Fruit fly (Drosophila melanogaster) whole organism, embryonic: Measurements from ENCODE around the gene CG10011.

Experiments
- Adf1 ChIP-seq: fragments of 200-800 bp; sonication (Bioruptor generic); IDR thresholded peaks from 2 replicates; pipeline ENCODE4 v1.3.6; 2022; ENCODE audit warnings: missing biosample characterization, missing genetic modification characterization
- BtbVII ChIP-seq: fragments of 200-800 bp; sonication (Bioruptor generic); optimal IDR thresholded peaks from 3 replicates; lab custom pipeline; 2017; ENCODE audit warnings: missing biosample characterization, mild to moderate bottlenecking, missing genetic modification characterization
- CG10267 ChIP-seq: fragments of 200-800 bp; sonication (Bioruptor generic); optimal IDR thresholded peaks from 2 replicates; lab custom pipeline; 2018; ENCODE audit warnings: missing biosample characterization, mild to moderate bottlenecking, missing genetic modification characterization, moderate library complexity
- CG10431 ChIP-seq: fragments of 200-800 bp; sonication (Bioruptor generic); optimal IDR thresholded peaks from 3 replicates; lab custom pipeline; 2018; ENCODE audit warnings: missing biosample characterization, mild to moderate bottlenecking, missing genetic modification characterization
- CG11504 ChIP-seq: fragments of 200-800 bp; sonication (Bioruptor generic); optimal IDR thresholded peaks from 3 replicates; lab custom pipeline; 2019; ENCODE audit warnings: missing biosample characterization, mild to moderate bottlenecking, missing genetic modification characterization, moderate library complexity
- CG11560 ChIP-seq: fragments of 200-800 bp; sonication (Bioruptor generic); IDR thresholded peaks from 3 replicates; pipeline ENCODE4 v1.3.6; 2022; ENCODE audit warnings: missing biosample characterization, missing genetic modification characterization
- CG12104 ChIP-seq: fragments of 200-800 bp; sonication (Bioruptor generic); optimal IDR thresholded peaks from 3 replicates; lab custom pipeline; 2016; ENCODE audit warnings: missing biosample characterization, missing genetic modification characterization
- CG13424 ChIP-seq: fragments of 200-800 bp; sonication (Bioruptor generic); optimal IDR thresholded peaks from 2 replicates; lab custom pipeline; 2019; ENCODE audit warnings: missing biosample characterization, mild to moderate bottlenecking, missing genetic modification characterization, moderate library complexity
- CG18011 ChIP-seq: fragments of 200-800 bp; sonication (Bioruptor generic); optimal IDR thresholded peaks from 2 replicates; lab custom pipeline; 2017; ENCODE audit warnings: missing biosample characterization, missing genetic modification characterization, mild to moderate bottlenecking, moderate library complexity, missing genotype
- CG18262 ChIP-seq: fragments of 200-800 bp; optimal IDR thresholded peaks from 3 replicates; lab custom pipeline; 2019; ENCODE audit warnings: missing biosample characterization, mild to moderate bottlenecking, missing genetic modification characterization, moderate library complexity
- CG30431 ChIP-seq: fragments of 200-800 bp; sonication (Bioruptor generic); optimal IDR thresholded peaks from 2 replicates; lab custom pipeline; 2017; ENCODE audit warnings: missing biosample characterization, missing genetic modification characterization
- CG33557 ChIP-seq: fragments of 200-800 bp; sonication (Bioruptor generic); optimal IDR thresholded peaks from 2 replicates; lab custom pipeline; 2019; ENCODE audit warnings: missing biosample characterization, mild to moderate bottlenecking, missing genetic modification characterization, moderate library complexity
- CG4360 ChIP-seq: fragments of 200-800 bp; sonication (Bioruptor generic); IDR thresholded peaks from 2 replicates; pipeline ENCODE4 v1.3.6; 2022; ENCODE audit warnings: missing biosample characterization, missing genetic modification characterization
- CG6272 ChIP-seq: fragments of 200-800 bp; sonication (Bioruptor generic); IDR thresholded peaks from 2 replicates; pipeline ENCODE4 v1.3.6; 2022; ENCODE audit warnings: missing biosample characterization, missing genetic modification characterization
- CG8765 ChIP-seq: fragments of 200-800 bp; sonication (Bioruptor generic); IDR thresholded peaks from 2 replicates; pipeline ENCODE4 v1.3.6; 2022; ENCODE audit warnings: missing biosample characterization, missing genetic modification characterization
- CG8924 ChIP-seq: fragments of 200-800 bp; optimal IDR thresholded peaks from 3 replicates; lab custom pipeline; 2019; ENCODE audit warnings: missing biosample characterization, mild to moderate bottlenecking, missing genetic modification characterization, moderate library complexity
- D ChIP-seq, 2 experiments: fragments of 200-800 bp in 1 of 2; fragments of >200 bp in 1 of 2; sonication (Bioruptor generic) in 1 of 2; optimal IDR thresholded peaks; 2 replicates in 1 of 2; 3 replicates in 1 of 2; lab custom pipeline; 2017; ENCODE audit warnings: mild to moderate bottlenecking in 1 of 2, missing biosample characterization in 1 of 2, missing genetic modification characterization in 1 of 2, missing genetic modification reagents in 1 of 2
- Dip3 ChIP-seq: fragments of 200-800 bp; sonication (Bioruptor generic); optimal IDR thresholded peaks from 3 replicates; lab custom pipeline; 2016; ENCODE audit warnings: missing biosample characterization, missing genetic modification characterization
- Doc3 ChIP-seq: fragments of 200-800 bp; sonication (Bioruptor generic); IDR thresholded peaks from 3 replicates; pipeline ENCODE4 v1.3.6; 2022; ENCODE audit warnings: missing biosample characterization, missing genetic modification characterization; ENCODE audit not compliant: partially characterized antibody
- HHEX ChIP-seq: fragments of 200-800 bp; sonication (Bioruptor generic); optimal IDR thresholded peaks from 3 replicates; lab custom pipeline; 2017; ENCODE audit warnings: missing biosample characterization, mild to moderate bottlenecking, missing genetic modification characterization, missing genetic modification reagents
- Hr39 ChIP-seq: fragments of >200 bp; optimal IDR thresholded peaks from 2 replicates; lab custom pipeline; 2017
- Kr ChIP-seq: fragments of 200-800 bp; sonication (Bioruptor generic); optimal IDR thresholded peaks from 2 replicates; lab custom pipeline; 2017; ENCODE audit warnings: missing biosample characterization, mild to moderate bottlenecking, missing genetic modification characterization
- Lpt ChIP-seq: fragments of >200 bp; optimal IDR thresholded peaks from 2 replicates; lab custom pipeline; 2018; ENCODE audit warnings: missing biosample characterization, missing genetic modification characterization
- Oaz ChIP-seq: fragments of 200-800 bp; sonication (Bioruptor generic); IDR thresholded peaks from 2 replicates; pipeline ENCODE4 v1.3.6; 2022; ENCODE audit warnings: missing biosample characterization, missing genetic modification characterization
- Rfx ChIP-seq: fragments of 200-800 bp; sonication (Bioruptor generic); IDR thresholded peaks from 2 replicates; pipeline ENCODE4 v1.3.6; 2022; ENCODE audit warnings: missing biosample characterization, missing genetic modification characterization
- TFAM ChIP-seq: fragments of 200-800 bp; sonication (Bioruptor generic); optimal IDR thresholded peaks from 2 replicates; lab custom pipeline; 2017; ENCODE audit warnings: missing biosample characterization, missing genetic modification characterization, inconsistent platforms
- Vsx1 ChIP-seq: fragments of 200-800 bp; sonication (Bioruptor generic); optimal IDR thresholded peaks from 2 replicates; lab custom pipeline; 2017; ENCODE audit warnings: missing biosample characterization, mild to moderate bottlenecking, missing genetic modification characterization, missing genetic modification reagents
- abd-A ChIP-seq: fragments of 200-800 bp; sonication (Bioruptor generic); optimal IDR thresholded peaks from 3 replicates; lab custom pipeline; 2019; ENCODE audit warnings: missing biosample characterization, mild to moderate bottlenecking, missing genetic modification characterization, moderate library complexity
- ac ChIP-seq: fragments of 200-800 bp; sonication (Bioruptor generic); optimal IDR thresholded peaks from 3 replicates; lab custom pipeline; 2017; ENCODE audit warnings: missing biosample characterization, mild to moderate bottlenecking, missing genetic modification characterization
- aop ChIP-seq: fragments of 200-800 bp; sonication (Bioruptor generic); IDR thresholded peaks from 2 replicates; pipeline ENCODE4 v1.3.6; 2022; ENCODE audit warnings: missing biosample characterization, missing genetic modification characterization
- bowl ChIP-seq: fragments of 200-800 bp; sonication (Bioruptor generic); IDR thresholded peaks from 2 replicates; pipeline ENCODE4 v1.3.6; 2022; ENCODE audit warnings: missing biosample characterization, missing genetic modification characterization
- cato ChIP-seq: fragments of 200-800 bp; sonication (Bioruptor generic); optimal IDR thresholded peaks from 2 replicates; lab custom pipeline; 2016; ENCODE audit warnings: missing biosample characterization, missing genetic modification characterization, borderline replicate concordance
- crol ChIP-seq: fragments of 200-800 bp; sonication (Bioruptor generic); IDR thresholded peaks from 2 replicates; pipeline ENCODE4 v1.3.6; 2022; ENCODE audit warnings: missing biosample characterization, missing genetic modification characterization
- gcm2 ChIP-seq: fragments of 200-800 bp; sonication (Bioruptor generic); optimal IDR thresholded peaks from 2 replicates; lab custom pipeline; 2016; ENCODE audit warnings: missing biosample characterization, missing genetic modification characterization
- gsb ChIP-seq: fragments of 200-800 bp; sonication (Bioruptor generic); IDR thresholded peaks from 2 replicates; pipeline ENCODE4 v1.3.6; 2022; ENCODE audit warnings: missing biosample characterization, missing genetic modification characterization
- hkb ChIP-seq, 2 experiments: fragments of 200-800 bp in 1 of 2; fragments of >200 bp in 1 of 2; sonication (Bioruptor generic) in 1 of 2; IDR thresholded peaks in 1 of 2; optimal IDR thresholded peaks in 1 of 2; 2 replicates each; pipeline versions ENCODE4 v1.3.6 to Lab custom; 2017 to 2022; ENCODE audit warnings: missing biosample characterization in 1 of 2, missing genetic modification characterization in 1 of 2
- maf-S ChIP-seq: fragments of 200-800 bp; sonication (Bioruptor generic); optimal IDR thresholded peaks from 2 replicates; lab custom pipeline; 2016; ENCODE audit warnings: missing biosample characterization, missing genetic modification characterization
- mld ChIP-seq: fragments of 200-800 bp; sonication (Bioruptor generic); IDR thresholded peaks from 3 replicates; pipeline ENCODE4 v1.3.6; 2022; ENCODE audit warnings: missing biosample characterization, missing genetic modification characterization; ENCODE audit not compliant: partially characterized antibody
- otp ChIP-seq: fragments of 200-800 bp; sonication (Bioruptor generic); IDR thresholded peaks from 3 replicates; pipeline ENCODE4, ENCODE4 v1.3.6; 2022; ENCODE audit warnings: missing biosample characterization, missing genetic modification characterization
- pum ChIP-seq: fragments of 200-800 bp; sonication (Bioruptor generic); optimal IDR thresholded peaks from 2 replicates; lab custom pipeline; 2016; ENCODE audit warnings: missing biosample characterization, missing genetic modification characterization
- rib ChIP-seq: fragments of 200-800 bp; sonication (Bioruptor generic); IDR thresholded peaks from 2 replicates; pipeline ENCODE4 v1.3.6; 2022; ENCODE audit warnings: missing biosample characterization, missing genetic modification characterization
- run ChIP-seq: fragments of 200-800 bp; sonication (Bioruptor generic); optimal IDR thresholded peaks from 3 replicates; lab custom pipeline; 2018; ENCODE audit warnings: missing biosample characterization, mild to moderate bottlenecking, missing genetic modification characterization
- salm ChIP-seq: fragments of 200-800 bp; sonication (Bioruptor generic); optimal IDR thresholded peaks from 2 replicates; lab custom pipeline; 2018; ENCODE audit warnings: missing biosample characterization, mild to moderate bottlenecking, missing genetic modification characterization
- sens ChIP-seq: fragments of 200-800 bp; sonication (Bioruptor generic); peaks from one replicate; lab custom pipeline; 2016; ENCODE audit warnings: missing biosample characterization, missing genetic modification characterization
- shn ChIP-seq: fragments of 200-800 bp; sonication (Bioruptor generic); optimal IDR thresholded peaks from 3 replicates; lab custom pipeline; 2016; ENCODE audit warnings: missing biosample characterization, missing genetic modification characterization
- ssp ChIP-seq: fragments of 200-800 bp; sonication (Bioruptor generic); IDR thresholded peaks from 2 replicates; pipeline ENCODE4 v1.3.6; 2022; ENCODE audit warnings: missing biosample characterization, missing genetic modification characterization
- tgo ChIP-seq: fragments of 200-800 bp; sonication (Bioruptor generic); IDR thresholded peaks from 3 replicates; pipeline ENCODE4 v1.3.6; 2022; ENCODE audit warnings: missing biosample characterization, missing genetic modification characterization
- tll ChIP-seq, 2 experiments: fragments of 200-800 bp in 1 of 2; fragments of >200 bp in 1 of 2; sonication (Bioruptor generic) in 1 of 2; optimal IDR thresholded peaks; 2 replicates each; lab custom pipeline; 2017 to 2019; ENCODE audit warnings: missing biosample characterization in 2 of 2, missing genetic modification characterization in 2 of 2, mild to moderate bottlenecking in 1 of 2, moderate library complexity in 1 of 2
- twi ChIP-seq: fragments of 200-800 bp; optimal IDR thresholded peaks from 2 replicates; lab custom pipeline; 2019; ENCODE audit warnings: missing biosample characterization, mild to moderate bottlenecking, missing genetic modification characterization, moderate library complexity
- z ChIP-seq: fragments of 200-800 bp; sonication (Bioruptor generic); IDR thresholded peaks from 3 replicates; pipeline ENCODE4 v1.3.6; 2022; ENCODE audit warnings: missing biosample characterization, missing genetic modification characterization

CG10011 gene

dm6 chr3R:28634261-28634980 is 478 bp downstream of the CG10011 start (continued):
- TF ChIP-seq pum (GFP tag; lab: Kevin White, UChicago): no peak
- TF ChIP-seq CG8924 (tag; lab: Kevin White, UChicago): peak; percentile 4
- TF ChIP-seq tgo (GFP tag; lab: Robert Waterston, UW): no peak
- TF ChIP-seq CG33557 (GFP tag; lab: Kevin White, UChicago): no peak
- TF ChIP-seq z (GFP tag; lab: Robert Waterston, UW): no peak
- TF ChIP-seq aop: no peak
- TF ChIP-seq CG4360 (GFP tag; lab: Robert Waterston, UW): peak; percentile 69
- TF ChIP-seq TFAM (GFP tag; lab: Kevin White, UChicago): no peak
- TF ChIP-seq ac: no peak
- no peak for TF ChIP-seq Hr39 (lab: Kevin White, UChicago)
- TF ChIP-seq CG10267: no peak
- no peak for TF ChIP-seq maf-S (GFP tag; lab: Kevin White, UChicago)
- TF ChIP-seq Rfx (GFP tag; lab: Robert Waterston, UW): no peak
- TF ChIP-seq CG10431 (GFP tag; lab: Kevin White, UChicago): no peak
- TF ChIP-seq cato: no peak
- TF ChIP-seq shn: no peak
- TF ChIP-seq Kr (GFP tag; lab: Kevin White, UChicago): no peak
- peak; percentile 3 for TF ChIP-seq CG18262 (tag; lab: Kevin White, UChicago)
- no peak for TF ChIP-seq CG30431 (GFP tag; lab: Kevin White, UChicago)
- no peak for TF ChIP-seq gcm2 (GFP tag; lab: Kevin White, UChicago)
- TF ChIP-seq CG13424 (tag; lab: Kevin White, UChicago): no peak
- TF ChIP-seq salm (tag; lab: Kevin White, UChicago): no peak
- TF ChIP-seq twi (tag; lab: Kevin White, UChicago): no peak
- no peak for TF ChIP-seq bowl (GFP tag; lab: Robert Waterston, UW)
- no peak for TF ChIP-seq run (tag; lab: Kevin White, UChicago)
- no peak for TF ChIP-seq D (optimal IDR thresholded peaks at IDR 0.05; lab: Kevin White, UChicago)
- TF ChIP-seq D (GFP tag; optimal IDR thresholded peaks at IDR 0.05; lab: Kevin White, UChicago): no peak
- TF ChIP-seq Dip3 (GFP tag; lab: Kevin White, UChicago): no peak
- no peak for TF ChIP-seq CG6272 (GFP tag; lab: Robert Waterston, UW)
- no peak for TF ChIP-seq otp (GFP tag; lab: Robert Waterston, UW)
- no peak for TF ChIP-seq Oaz (GFP tag; lab: Robert Waterston, UW)
- no peak for TF ChIP-seq Lpt (GFP tag; lab: Kevin White, UChicago)
- no peak for TF ChIP-seq rib (GFP tag; lab: Robert Waterston, UW)
- no peak for TF ChIP-seq BtbVII
- TF ChIP-seq abd-A (tag; lab: Kevin White, UChicago): no peak
- no peak for TF ChIP-seq ssp (GFP tag; lab: Robert Waterston, UW)
- TF ChIP-seq CG11560 (tag; lab: Robert Waterston, UW): no peak
- TF ChIP-seq HHEX: no peak
- TF ChIP-seq sens (GFP tag; lab: Kevin White, UChicago): no peak
- no peak for TF ChIP-seq CG8765 (GFP tag; lab: Robert Waterston, UW)
- TF ChIP-seq Vsx1 (GFP tag; lab: Kevin White, UChicago): no peak
- TF ChIP-seq Doc3: no peak
- no peak for TF ChIP-seq gsb
- no peak for TF ChIP-seq CG12104 (GFP tag; lab: Kevin White, UChicago)
- no peak for TF ChIP-seq hkb (optimal IDR thresholded peaks at IDR 0.05; lab: Kevin White, UChicago)
- 0 out of 2 replicates have a peak, but pooled peaks have one; percentile 13 for TF ChIP-seq hkb (GFP tag; IDR thresholded peaks at IDR 0.05; lab: Robert Waterston, UW)
- no peak for TF ChIP-seq CG18011
- TF ChIP-seq tll (GFP tag; optimal IDR thresholded peaks at IDR 0.05; lab: Kevin White, UChicago): peak in 1 of 2 experiments; percentile 25
- peak; percentile 79 for TF ChIP-seq crol (GFP tag; lab: Robert Waterston, UW)
- TF ChIP-seq mld: no peak
- TF ChIP-seq Adf1 (GFP tag; lab: Robert Waterston, UW): no peak
- TF ChIP-seq CG11504 (tag; lab: Kevin White, UChicago): no peak
